Worm (Caenorhabditis elegans): ENCODE data around the gene D2024.5.
"Not testable (repeated sequence)": the region's sequence is repeated elsewhere in the genome, so short reads cannot be mapped to it uniquely, and the experiment has no call there.

DNA sequence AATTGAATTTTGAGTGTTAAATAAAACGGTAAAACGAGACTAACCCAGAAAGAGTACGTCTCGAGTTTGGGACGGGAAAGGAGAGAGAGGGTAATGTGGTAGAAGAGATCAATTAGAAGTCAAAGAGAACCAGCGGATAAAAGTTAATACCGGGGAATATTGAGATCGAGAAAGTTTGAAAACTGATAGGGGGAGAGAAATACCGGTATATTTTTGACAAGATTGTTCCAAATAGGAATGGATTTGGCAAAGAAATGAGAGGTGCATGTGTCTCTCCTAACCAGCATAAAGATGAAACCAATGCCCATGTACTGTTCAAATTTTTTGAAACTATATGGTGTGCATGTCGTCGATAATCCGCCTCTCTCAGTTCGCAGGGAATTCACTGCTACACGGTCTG, 26.6 kb upstream of the D2024.5 start, which contains the start of gene C06E4.5:
- TF ChIP-seq fax-1, ceh-22, ets-4 (tag; optimal IDR thresholded peaks at IDR 0.05): not testable (repeated sequence)
